Fruit fly (Drosophila melanogaster): ENCODE data around the gene mib2.

Gene mib2

dm6 chr2L:19034213-19034929 is at the start of gene mib2, which contains the start of gene CG31800:
Gene mib2, plus strand, starts transcription at chr2L:19034444.
Gene CG31800, minus strand, starts transcription at chr2L:19034576.
- no peak for TF ChIP-seq h (optimal IDR thresholded peaks at IDR 0.05)
- no peak for TF ChIP-seq Myc (optimal IDR thresholded peaks at IDR 0.05)
- no peak for TF ChIP-seq Sin3A (optimal IDR thresholded peaks at IDR 0.05)
- TF ChIP-seq psq (optimal IDR thresholded peaks at IDR 0.05), result no peak
- no peak for TF ChIP-seq ttk (optimal IDR thresholded peaks at IDR 0.05)
- TF ChIP-seq insv (optimal IDR thresholded peaks at IDR 0.05), result no peak

- TF ChIP-seq insv (optimal IDR thresholded peaks at IDR 0.05), result no peak
- TF ChIP-seq ttk (optimal IDR thresholded peaks at IDR 0.05), result no peak
- no peak for TF ChIP-seq psq (optimal IDR thresholded peaks at IDR 0.05)
- no peak for TF ChIP-seq Sin3A (optimal IDR thresholded peaks at IDR 0.05)
- TF ChIP-seq Myc (optimal IDR thresholded peaks at IDR 0.05), result no peak
- no peak for TF ChIP-seq h (optimal IDR thresholded peaks at IDR 0.05)
These were observed 48.8 kb upstream of the mib2 start for dm6 chr2L:18985201-18986124.

dm6 chr2L:18986125-18986498 is 48.1 kb upstream of the mib2 start:
- TF ChIP-seq ttk (optimal IDR thresholded peaks at IDR 0.05) (peak; percentile 92), h (optimal IDR thresholded peaks at IDR 0.05) (no peak)

- TF ChIP-seq insv (optimal IDR thresholded peaks at IDR 0.05) (no peak), psq (optimal IDR thresholded peaks at IDR 0.05) (no peak), ttk (optimal IDR thresholded peaks at IDR 0.05) (no peak), Sin3A (optimal IDR thresholded peaks at IDR 0.05) (no peak), Myc (optimal IDR thresholded peaks at IDR 0.05) (no peak), h (optimal IDR thresholded peaks at IDR 0.05) (no peak)
These were observed 47.0 kb upstream of the mib2 start, which contains the start of the genes Swip-1 and EMC5 for dm6 chr2L:18987078-18987895. Gene Swip-1, minus strand, starts transcription at chr2L:18987280. Gene EMC5, plus strand, starts transcription at chr2L:18987707.

dm6 chr2L:18990133-18990532 is 44.1 kb upstream of the mib2 start, which contains the start of gene CG15170:
Gene CG15170, minus strand, starts transcription at chr2L:18990233.
- TF ChIP-seq ttk (optimal IDR thresholded peaks at IDR 0.05) (no peak), Sin3A (optimal IDR thresholded peaks at IDR 0.05) (no peak), psq (optimal IDR thresholded peaks at IDR 0.05) (no peak), h (optimal IDR thresholded peaks at IDR 0.05) (no peak), insv (optimal IDR thresholded peaks at IDR 0.05) (no peak), Myc (optimal IDR thresholded peaks at IDR 0.05) (no peak)

- TF ChIP-seq Myc (optimal IDR thresholded peaks at IDR 0.05), result no peak
- TF ChIP-seq insv (optimal IDR thresholded peaks at IDR 0.05), result no peak
- no peak for TF ChIP-seq Sin3A (optimal IDR thresholded peaks at IDR 0.05)
- no peak for TF ChIP-seq psq (optimal IDR thresholded peaks at IDR 0.05)
- no peak for TF ChIP-seq ttk (optimal IDR thresholded peaks at IDR 0.05)
- TF ChIP-seq h (optimal IDR thresholded peaks at IDR 0.05), result no peak
These were observed 43.5 kb upstream of the mib2 start, which contains the start of gene CG15169 for dm6 chr2L:18990720-18991119. Gene CG15169, plus strand, starts transcription at chr2L:18991020.

- TF ChIP-seq ttk (optimal IDR thresholded peaks at IDR 0.05), result no peak
- TF ChIP-seq psq (optimal IDR thresholded peaks at IDR 0.05), result no peak
- TF ChIP-seq Myc (optimal IDR thresholded peaks at IDR 0.05), result no peak
- TF ChIP-seq insv (optimal IDR thresholded peaks at IDR 0.05), result no peak
- no peak for TF ChIP-seq h (optimal IDR thresholded peaks at IDR 0.05)
- TF ChIP-seq Sin3A (optimal IDR thresholded peaks at IDR 0.05), result no peak
These were observed 42.0 kb upstream of the mib2 start, which contains the start of gene CG46465 for dm6 chr2L:18992196-18992595. Gene CG46465, plus strand, starts transcription at chr2L:18992496.

dm6 chr2L:18995660-18996417 is 38.4 kb upstream of the mib2 start, which contains the start of gene CG10650:
Gene CG10650, minus strand, starts transcription at chr2L:18995934.
- TF ChIP-seq ttk (optimal IDR thresholded peaks at IDR 0.05) (no peak), insv (optimal IDR thresholded peaks at IDR 0.05) (no peak), Sin3A (optimal IDR thresholded peaks at IDR 0.05) (no peak), psq (optimal IDR thresholded peaks at IDR 0.05) (no peak), Myc (optimal IDR thresholded peaks at IDR 0.05) (no peak), h (optimal IDR thresholded peaks at IDR 0.05) (no peak)

dm6 chr2L:18997148-18997547 is 37.1 kb upstream of the mib2 start, which contains the start of gene CG31792:
Gene CG31792, plus strand, starts transcription at chr2L:18997448.
- TF ChIP-seq ttk (optimal IDR thresholded peaks at IDR 0.05) (no peak), psq (optimal IDR thresholded peaks at IDR 0.05) (no peak), Myc (optimal IDR thresholded peaks at IDR 0.05) (no peak), Sin3A (optimal IDR thresholded peaks at IDR 0.05) (no peak), h (optimal IDR thresholded peaks at IDR 0.05) (no peak), insv (optimal IDR thresholded peaks at IDR 0.05) (no peak)

- no peak for TF ChIP-seq Sin3A (optimal IDR thresholded peaks at IDR 0.05)
- TF ChIP-seq ttk (optimal IDR thresholded peaks at IDR 0.05), result no peak
These were observed 31.8 kb upstream of the mib2 start for dm6 chr2L:19002468-19002867.

dm6 chr2L:19002959-19003371 is 31.3 kb upstream of the mib2 start, which contains the start of gene CG31793:
Gene CG31793, plus strand, starts transcription at chr2L:19003367.
- TF ChIP-seq insv (optimal IDR thresholded peaks at IDR 0.05) (no peak), Sin3A (optimal IDR thresholded peaks at IDR 0.05) (no peak), h (optimal IDR thresholded peaks at IDR 0.05) (no peak), Myc (optimal IDR thresholded peaks at IDR 0.05) (no peak), ttk (optimal IDR thresholded peaks at IDR 0.05) (no peak), psq (optimal IDR thresholded peaks at IDR 0.05) (no peak)
